Worm (Caenorhabditis elegans) whole organism, L1 larva: ENCODE results near the gene ZC84.7.

Experiments used
- C16A3.4 ChIP-seq: fragments of 150-350 bp; optimal IDR thresholded peaks from 2 replicates; lab custom pipeline; 2014; ENCODE audit warnings: missing biosample characterization, missing genetic modification characterization
- F16B12.6 ChIP-seq: fragments of 150-350 bp; optimal IDR thresholded peaks from 2 replicates; lab custom pipeline; 2014; ENCODE audit warnings: missing biosample characterization, missing genetic modification characterization
- alr-1 ChIP-seq: fragments of 200-800 bp; sonication (Bioruptor generic); optimal IDR thresholded peaks from 2 replicates; lab custom pipeline; 2018; ENCODE audit warnings: borderline replicate concordance, mild to moderate bottlenecking, missing genetic modification characterization, missing compliant biosample characterization
- blmp-1 ChIP-seq: fragments of 150-350 bp; optimal IDR thresholded peaks from 2 replicates; lab custom pipeline; 2014; ENCODE audit warnings: missing biosample characterization, missing genetic modification characterization
- ceh-63 ChIP-seq: fragments of 200-800 bp; sonication (Bioruptor generic); optimal IDR thresholded peaks from 2 replicates; lab custom pipeline; 2018; ENCODE audit warnings: mild to moderate bottlenecking, missing genetic modification characterization, missing compliant biosample characterization
- ceh-8 ChIP-seq: fragments of 200-800 bp; sonication (Bioruptor generic); optimal IDR thresholded peaks from 2 replicates; lab custom pipeline; 2018; ENCODE audit warnings: mild to moderate bottlenecking, missing genetic modification characterization, moderate library complexity, missing compliant biosample characterization
- ceh-88 ChIP-seq: fragments of 200-800 bp; sonication (Bioruptor generic); IDR thresholded peaks from 2 replicates; pipeline ENCODE4 v1.3.6; 2022; ENCODE audit warnings: missing genetic modification characterization, missing compliant biosample characterization
- ces-1 ChIP-seq: fragments of 150-350 bp; optimal IDR thresholded peaks from 2 replicates; lab custom pipeline; 2014; ENCODE audit warnings: missing biosample characterization, missing genetic modification reagents, missing genetic modification characterization
- dpl-1 ChIP-seq, 3 experiments: fragments of 150-350 bp in 2 of 3; sonication (generic microtip) in 1 of 3; optimal IDR thresholded peaks; 2 replicates each; lab custom pipeline; 2014 to 2017; ENCODE audit warnings: missing biosample characterization in 3 of 3, missing genetic modification characterization in 3 of 3, missing genetic modification reagents in 3 of 3
- efl-1 ChIP-seq, 4 experiments: fragments of 150-350 bp; optimal IDR thresholded peaks in 3 of 4; peaks in 1 of 4; 1 replicate in 1 of 4; 2 replicates in 3 of 4; lab custom pipeline; 2014; ENCODE audit warnings: missing biosample characterization in 2 of 4, missing genetic modification characterization in 2 of 4, missing genetic modification reagents in 2 of 4
- egl-13 ChIP-seq: sonication (generic microtip); optimal IDR thresholded peaks from 2 replicates; lab custom pipeline; 2016; ENCODE audit warnings: missing genotype, missing genetic modification reagents, missing genetic modification characterization, missing compliant biosample characterization
- fkh-8 ChIP-seq: sonication (generic microtip); optimal IDR thresholded peaks from 2 replicates; lab custom pipeline; 2016; ENCODE audit warnings: mild to moderate bottlenecking, missing genetic modification characterization, missing compliant biosample characterization
- isw-1 ChIP-seq: fragments of 200-800 bp; sonication (Bioruptor generic); IDR thresholded peaks from 2 replicates; pipeline ENCODE4 v1.3.6; 2022; ENCODE audit warnings: missing genetic modification characterization, missing compliant biosample characterization
- lin-14 ChIP-seq: fragments of 200-800 bp; sonication (Bioruptor generic); optimal IDR thresholded peaks from 2 replicates; lab custom pipeline; 2018; ENCODE audit warnings: mild to moderate bottlenecking, missing genetic modification characterization, moderate library complexity, missing compliant biosample characterization
- lin-35 ChIP-seq, 2 experiments: fragments of 150-350 bp; optimal IDR thresholded peaks; 2 replicates each; lab custom pipeline; 2014; ENCODE audit warnings: missing biosample characterization in 2 of 2, missing genetic modification characterization in 2 of 2, missing genetic modification reagents in 2 of 2
- lin-39 ChIP-seq: fragments of 150-350 bp; optimal IDR thresholded peaks from 2 replicates; lab custom pipeline; 2014; ENCODE audit warnings: missing biosample characterization, missing genetic modification reagents, missing genetic modification characterization
- lir-3 ChIP-seq: sonication (generic microtip); optimal IDR thresholded peaks from 2 replicates; lab custom pipeline; 2016; ENCODE audit warnings: mild to moderate bottlenecking, missing genetic modification characterization, moderate library complexity, missing compliant biosample characterization; ENCODE audit not compliant: poor library complexity
- lsy-2 ChIP-seq, 2 experiments: fragments of 150-350 bp; optimal IDR thresholded peaks; 2 replicates each; lab custom pipeline; 2014; ENCODE audit warnings: missing biosample characterization in 2 of 2, missing genetic modification characterization in 2 of 2
- mab-9 ChIP-seq: fragments of 200-800 bp; sonication (Bioruptor generic); IDR thresholded peaks from 2 replicates; pipeline ENCODE4 v1.3.6; 2022; ENCODE audit warnings: missing genetic modification reagents, missing genetic modification characterization, missing compliant biosample characterization
- mef-2 ChIP-seq: fragments of 150-350 bp; optimal IDR thresholded peaks from 2 replicates; lab custom pipeline; 2014; ENCODE audit warnings: missing biosample characterization, missing genetic modification characterization
- mep-1 ChIP-seq: fragments of 150-350 bp; optimal IDR thresholded peaks from 2 replicates; lab custom pipeline; 2014; ENCODE audit warnings: missing biosample characterization, missing genetic modification characterization
- nhr-11 ChIP-seq: fragments of 150-350 bp; optimal IDR thresholded peaks from 2 replicates; lab custom pipeline; 2014; ENCODE audit warnings: missing biosample characterization, missing genetic modification characterization
- nhr-28 ChIP-seq: fragments of 150-350 bp; optimal IDR thresholded peaks from 2 replicates; lab custom pipeline; 2014; ENCODE audit warnings: missing biosample characterization, missing genetic modification characterization
- nhr-47 ChIP-seq: sonication (generic microtip); optimal IDR thresholded peaks from 2 replicates; lab custom pipeline; 2016; ENCODE audit warnings: mild to moderate bottlenecking, missing genetic modification characterization, moderate library complexity, missing compliant biosample characterization
- nhr-71 ChIP-seq: sonication (generic microtip); optimal IDR thresholded peaks from 2 replicates; lab custom pipeline; 2016; ENCODE audit warnings: mild to moderate bottlenecking, missing genetic modification characterization, moderate library complexity, missing compliant biosample characterization
- rnt-1 ChIP-seq: sonication (generic microtip); optimal IDR thresholded peaks from 2 replicates; lab custom pipeline; 2016; ENCODE audit warnings: mild to moderate bottlenecking, missing genetic modification characterization, moderate library complexity, missing compliant biosample characterization
- skn-1 ChIP-seq: fragments of 150-350 bp; optimal IDR thresholded peaks from 2 replicates; lab custom pipeline; 2014; ENCODE audit warnings: missing biosample characterization, missing genetic modification characterization
- snu-23 ChIP-seq: sonication (generic microtip); optimal IDR thresholded peaks from 2 replicates; lab custom pipeline; 2016; ENCODE audit warnings: missing genetic modification characterization, missing compliant biosample characterization
- sptf-1 ChIP-seq: fragments of 150-350 bp; optimal IDR thresholded peaks from 2 replicates; lab custom pipeline; 2014; ENCODE audit warnings: missing biosample characterization, missing genetic modification characterization
- swsn-7 ChIP-seq: sonication (generic microtip); optimal IDR thresholded peaks from 2 replicates; lab custom pipeline; 2016; ENCODE audit warnings: missing genetic modification characterization, missing compliant biosample characterization
- unc-130 ChIP-seq: fragments of 150-350 bp; optimal IDR thresholded peaks from 2 replicates; lab custom pipeline; 2017; ENCODE audit warnings: missing biosample characterization, missing genetic modification characterization, inconsistent platforms
- unc-62 ChIP-seq: fragments of 150-350 bp; optimal IDR thresholded peaks from 2 replicates; lab custom pipeline; 2014; ENCODE audit warnings: missing biosample characterization, missing genetic modification reagents, missing genetic modification characterization

ZC84.7 gene

DNA sequence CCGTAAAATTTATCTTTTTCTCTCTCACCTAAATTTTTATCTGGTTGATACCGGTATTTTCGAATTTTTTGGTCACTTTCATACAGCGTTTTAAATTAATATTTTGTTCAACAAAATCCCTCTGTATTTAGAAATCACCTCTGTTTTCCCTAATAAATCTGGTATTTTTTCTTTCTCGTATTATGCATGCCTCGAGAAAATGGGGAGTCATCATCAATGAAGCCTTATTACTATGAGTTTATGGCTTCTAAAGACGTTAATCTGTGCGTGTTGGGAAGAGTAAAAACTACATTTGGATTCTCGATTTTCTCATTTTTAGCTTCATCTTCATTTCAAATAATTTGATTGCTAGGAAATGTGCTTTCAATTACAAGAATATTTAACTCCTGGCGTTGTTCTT, at the start of gene ZC84.7:
Gene ZC84.7 (plus strand): TSS at position 301 of the 400 bp plus-strand sequence.
- TF ChIP-seq unc-130 (tag; lab: Kevin White, UChicago) = no peak
- TF ChIP-seq nhr-11 = no peak
- no peak for TF ChIP-seq efl-1 (optimal IDR thresholded peaks at IDR 0.05; lab: Kevin White, UChicago)
- peak in 1 of 2 experiments; percentile 5 for TF ChIP-seq efl-1 (GFP tag; optimal IDR thresholded peaks at IDR 0.05 in 1 of 2; lab: Kevin White, UChicago)
- no peak for TF ChIP-seq unc-62 (GFP tag; lab: Kevin White, UChicago)
- TF ChIP-seq nhr-28 = no peak

DNA sequence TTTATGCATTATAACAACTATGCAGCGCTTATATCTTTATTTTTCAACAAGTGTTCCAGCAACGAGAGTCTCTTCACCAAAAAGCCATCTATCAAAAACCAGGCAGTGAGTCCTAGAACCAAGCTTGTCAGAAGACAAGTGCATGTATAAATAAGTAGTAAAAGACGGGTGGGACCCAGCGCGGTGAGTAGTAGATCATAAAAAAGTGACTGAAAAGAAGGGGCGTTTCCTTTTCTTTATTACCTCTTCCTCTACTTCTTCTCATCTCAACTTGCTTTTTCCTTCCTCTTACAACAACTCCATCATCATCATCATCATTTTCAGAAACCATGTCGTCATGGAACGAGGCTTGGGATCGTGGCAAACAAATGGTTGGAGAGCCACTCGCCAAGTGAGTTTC, 49.2 kb upstream of the ZC84.7 start, which contains the start of gene eat-4:
Gene eat-4 (plus strand): TSS at position 301 of the 400 bp plus-strand sequence.
- TF ChIP-seq lin-14 = peak; percentile 28
- TF ChIP-seq lin-39 (tag; lab: Kevin White, UChicago) = no peak
- TF ChIP-seq, all 84 proteins: peak for 1

DNA sequence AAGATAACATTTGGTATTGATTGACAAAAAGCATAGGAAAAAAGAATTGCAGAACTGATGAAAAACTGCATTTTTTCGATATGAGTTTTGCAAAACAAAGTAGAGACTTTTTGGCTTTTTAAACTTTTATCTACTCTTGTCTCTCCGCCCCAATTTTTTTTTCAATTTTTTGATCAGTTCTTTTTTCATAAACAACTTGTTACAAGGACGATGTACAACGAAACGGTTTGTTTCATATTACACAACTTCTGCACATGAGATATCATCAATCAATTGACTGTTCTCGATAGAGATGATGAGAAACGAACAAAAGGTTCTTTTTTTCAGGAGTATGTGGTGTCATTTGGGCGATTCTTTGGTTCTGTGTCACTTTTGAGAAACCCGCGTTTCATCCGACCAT, 47.2 kb upstream of the ZC84.7 start, which contains the start of gene ZK512.7:
Gene ZK512.7 (minus strand): TSS at position 101 of the 400 bp plus-strand sequence.
- TF ChIP-seq lin-35 (GFP tag; optimal IDR thresholded peaks at IDR 0.05; lab: Kevin White, UChicago) (no peak), sptf-1 (tag; lab: Kevin White, UChicago) (no peak), lin-39 (tag; lab: Kevin White, UChicago) (no peak), isw-1 (GFP tag; lab: Robert Waterston, UW) (no peak), ceh-63 (GFP tag; lab: Kevin White, UChicago) (no peak), lir-3 (tag; lab: Kevin White, UChicago) (no peak), ces-1 (no peak), egl-13 (no peak), blmp-1 (no peak), efl-1 (optimal IDR thresholded peaks at IDR 0.05; lab: Kevin White, UChicago) (no peak), efl-1 (GFP tag; optimal IDR thresholded peaks at IDR 0.05 in 1 of 2; lab: Kevin White, UChicago) (no peak), ceh-88 (GFP tag; lab: Robert Waterston, UW) (no peak), ceh-8 (GFP tag; lab: Kevin White, UChicago) (no peak), swsn-7 (tag; lab: Kevin White, UChicago) (no peak), fkh-8 (tag; lab: Kevin White, UChicago) (no peak), alr-1 (no peak), mef-2 (no peak), mab-9 (GFP tag; lab: Robert Waterston, UW) (no peak)

DNA sequence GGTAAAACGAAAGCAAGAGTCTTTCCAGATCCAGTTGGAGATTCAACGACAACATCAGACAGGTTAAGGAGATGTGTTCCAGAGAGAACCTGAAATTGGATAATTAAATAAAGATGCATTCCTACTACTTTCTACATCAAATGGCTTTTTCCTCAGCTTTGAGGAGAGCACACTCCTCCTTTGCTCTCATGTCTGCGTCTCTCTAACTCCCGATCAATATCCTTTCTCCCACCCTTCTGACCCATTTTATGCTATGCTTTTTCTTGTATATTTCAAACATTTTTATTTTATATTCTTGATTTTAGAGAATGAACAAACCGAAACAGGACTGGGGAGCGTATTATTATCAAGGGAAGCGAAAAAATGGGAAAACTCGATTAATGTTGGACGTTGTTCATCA, 41.9 kb upstream of the ZC84.7 start, which contains the start of gene ZK512.11:
Gene ZK512.11 (plus strand): TSS at position 301 of the 400 bp plus-strand sequence.
- TF ChIP-seq ceh-8 (GFP tag; lab: Kevin White, UChicago) (peak; percentile 9), blmp-1 (no peak)

- peak; percentile 19 for TF ChIP-seq C16A3.4 (tag; lab: Kevin White, UChicago)
- no peak for TF ChIP-seq alr-1
- TF ChIP-seq lsy-2 (tag; optimal IDR thresholded peaks at IDR 0.05; lab: Kevin White, UChicago) = peak; percentile 42 to 51
- peak; percentile 14 to 58 (median 30) for TF ChIP-seq dpl-1 (GFP tag; optimal IDR thresholded peaks at IDR 0.05; lab: Kevin White, UChicago)
- peak; percentile 3 for TF ChIP-seq rnt-1 (tag; lab: Kevin White, UChicago)
- peak; percentile 26 for TF ChIP-seq skn-1 (tag; lab: Kevin White, UChicago)
- peak; percentile 3 for TF ChIP-seq swsn-7 (tag; lab: Kevin White, UChicago)
- no peak for TF ChIP-seq lir-3 (tag; lab: Kevin White, UChicago)
- peak; percentile 23 for TF ChIP-seq nhr-71
- TF ChIP-seq efl-1 (optimal IDR thresholded peaks at IDR 0.05; lab: Kevin White, UChicago) = peak; percentile 20 to 27
- TF ChIP-seq efl-1 (GFP tag; optimal IDR thresholded peaks at IDR 0.05 in 1 of 2; lab: Kevin White, UChicago) = peak; percentile 58 to 91
- TF ChIP-seq mep-1 (tag; lab: Kevin White, UChicago) = peak; percentile 56
- peak; percentile 35 for TF ChIP-seq snu-23 (GFP tag; lab: Kevin White, UChicago)
- TF ChIP-seq ces-1 = no peak
- TF ChIP-seq F16B12.6 = peak; percentile 80
- peak; percentile 20 for TF ChIP-seq nhr-47 (tag; lab: Kevin White, UChicago)
- peak; percentile 11 to 37 for TF ChIP-seq lin-35 (GFP tag; optimal IDR thresholded peaks at IDR 0.05; lab: Kevin White, UChicago)
Measured at ce11 chrIII:9144744-9145390, 41.0 kb upstream of the ZC84.7 start, which contains the start of the genes ZK512.2 and ZK512.4. Gene ZK512.2, minus strand, starts transcription at chrIII:9144794. Gene ZK512.4, plus strand, starts transcription at chrIII:9145340.
